Fruit fly (Drosophila melanogaster): ENCODE data around the gene Usp10.

dm6 chr3L:868800-869199 lies 2.9 kb upstream of the Usp10 start:
- TF ChIP-seq CTCF (optimal IDR thresholded peaks at IDR 0.05) (peak in 1 of 2 experiments; percentile 25), CG8478 (optimal IDR thresholded peaks at IDR 0.05) (no peak)

Measured in S2 (cell line).